Worm (Caenorhabditis elegans): ENCODE measurements around the gene lbp-1.

The lbp-1 gene

ce11 chrX:3235358-3235816 lies 23.6 kb upstream of the lbp-1 start, which contains the start of gene F28B4.3:
Gene F28B4.3, minus strand, starts transcription at chrX:3235408.
- no peak for TF ChIP-seq F33H1.4 (GFP tag; IDR thresholded peaks at IDR 0.05)
- TF ChIP-seq dox-1 (GFP tag; IDR thresholded peaks at IDR 0.05): 0 out of 2 replicates have a peak, but pooled peaks have one; percentile 27
- no peak for TF ChIP-seq dpff-1 (tag; optimal IDR thresholded peaks at IDR 0.05)
- TF ChIP-seq F23B12.7 (tag; optimal IDR thresholded peaks at IDR 0.05; ENCODE audit: insufficient read depth): no peak
- peak; percentile 96 for TF ChIP-seq nhr-80 (tag; optimal IDR thresholded peaks at IDR 0.05)
- no peak for TF ChIP-seq F49E8.2 (tag; optimal IDR thresholded peaks at IDR 0.05; ENCODE audit: insufficient read depth)
- peak; percentile 78 for TF ChIP-seq repo-1 (tag; optimal IDR thresholded peaks at IDR 0.05)
- TF ChIP-seq cebp-1 (GFP tag; IDR thresholded peaks at IDR 0.05): no peak
- TF ChIP-seq cebp-1 (tag; optimal IDR thresholded peaks at IDR 0.05): no peak
- TF ChIP-seq nfya-1 (tag; optimal IDR thresholded peaks at IDR 0.05; ENCODE audit: borderline replicate concordance, insufficient read depth): no peak
- peak; percentile 54 for TF ChIP-seq ets-4 (GFP tag; optimal IDR thresholded peaks at IDR 0.05)
- TF ChIP-seq atf-7 (tag; optimal IDR thresholded peaks at IDR 0.05): no peak

- no peak for TF ChIP-seq ceh-79 (tag; optimal IDR thresholded peaks at IDR 0.05)
- peak; percentile 21 for TF ChIP-seq nhr-80 (tag; optimal IDR thresholded peaks at IDR 0.05)
- no peak for TF ChIP-seq dpl-1 (GFP tag; optimal IDR thresholded peaks at IDR 0.05)
- TF ChIP-seq B0261.1 (tag; optimal IDR thresholded peaks at IDR 0.05): no peak
- TF ChIP-seq rpc-1 (optimal IDR thresholded peaks at IDR 0.05): no peak
- no peak for TF ChIP-seq rpc-1 (tag; optimal IDR thresholded peaks at IDR 0.05)
- TF ChIP-seq F23B12.7 (tag; optimal IDR thresholded peaks at IDR 0.05; ENCODE audit: insufficient read depth): no peak
These were observed 15.3 kb upstream of the lbp-1 start, which contains the start of gene irg-7 for ce11 chrX:3243614-3244013. Gene irg-7, minus strand, starts transcription at chrX:3243636.

ce11 chrX:3244402-3244801 lies 14.5 kb upstream of the lbp-1 start:
- no peak for TF ChIP-seq nhr-179 (tag; optimal IDR thresholded peaks at IDR 0.05)
- TF ChIP-seq nfyb-1 (GFP tag; IDR thresholded peaks at IDR 0.05): no peak
- no peak for TF ChIP-seq ztf-28 (GFP tag; IDR thresholded peaks at IDR 0.05)
- TF ChIP-seq F22D6.2 (tag; optimal IDR thresholded peaks at IDR 0.05): no peak
- no peak for TF ChIP-seq ceh-91 (GFP tag; IDR thresholded peaks at IDR 0.05)
- TF ChIP-seq nhr-80 (tag; optimal IDR thresholded peaks at IDR 0.05): peak; percentile 18
- TF ChIP-seq snpc-1.3 (tag; optimal IDR thresholded peaks at IDR 0.05; ENCODE audit: insufficient read depth): no peak

ce11 chrX:3245812-3246211 lies 13.1 kb upstream of the lbp-1 start, which contains the start of gene F40F4.7:
Gene F40F4.7, minus strand, starts transcription at chrX:3245933.
- TF ChIP-seq Y53G8AR.9 (GFP tag; conservative IDR thresholded peaks at IDR 0.05) (0 out of 2 replicates have a peak, but pooled peaks have one; percentile 39), tbp1 (GFP tag; optimal IDR thresholded peaks at IDR 0.05) (peak; percentile 3), cebp-1 (GFP tag; IDR thresholded peaks at IDR 0.05) (no peak), cebp-1 (tag; optimal IDR thresholded peaks at IDR 0.05) (peak; percentile 61), nhr-80 (tag; optimal IDR thresholded peaks at IDR 0.05) (peak; percentile 69), efl-1 (GFP tag; optimal IDR thresholded peaks at IDR 0.05) (no peak), B0336.3 (GFP tag; IDR thresholded peaks at IDR 0.05) (no peak), nfyb-1 (GFP tag; IDR thresholded peaks at IDR 0.05) (peak; percentile 60; the same call in 1 of the 2 replicates), madf-10 (tag; optimal IDR thresholded peaks at IDR 0.05) (peak; percentile 3), pha-4 (tag; optimal IDR thresholded peaks at IDR 0.05) (peak; percentile 5), dox-1 (GFP tag; IDR thresholded peaks at IDR 0.05) (0 out of 2 replicates have a peak, but pooled peaks have one; percentile 12), F23B12.7 (tag; optimal IDR thresholded peaks at IDR 0.05; ENCODE audit: insufficient read depth) (peak; percentile 45), B0019.2 (GFP tag; conservative IDR thresholded peaks at IDR 0.05) (no peak), somi-1 (GFP tag; optimal IDR thresholded peaks at IDR 0.05) (peak; percentile 27), attf-3 (GFP tag; conservative IDR thresholded peaks at IDR 0.05) (peak; percentile 91), F49E8.2 (tag; optimal IDR thresholded peaks at IDR 0.05; ENCODE audit: insufficient read depth) (no peak), lin-54 (GFP tag; optimal IDR thresholded peaks at IDR 0.05) (peak; percentile 3), attf-5 (GFP tag; optimal IDR thresholded peaks at IDR 0.05) (peak; percentile 43), hmg-1.2 (GFP tag; IDR thresholded peaks at IDR 0.05) (0 out of 2 replicates have a peak, but pooled peaks have one; percentile 7), F52B5.7 (tag; optimal IDR thresholded peaks at IDR 0.05) (no peak), ceh-27 (GFP tag; optimal IDR thresholded peaks at IDR 0.05) (peak; percentile 32), lin-40 (tag; optimal IDR thresholded peaks at IDR 0.05) (peak; percentile 53)
